Fruit fly (Drosophila melanogaster) whole organism, adult: Measurements from ENCODE around the gene RIOK2.

Source experiments
- CG11617 ChIP-seq: fragments of 200-800 bp; sonication (Bioruptor generic); optimal IDR thresholded peaks from 2 replicates; lab custom pipeline; 2017; ENCODE audit warnings: mild to moderate bottlenecking, missing biosample characterization, missing genetic modification reagents, missing genetic modification characterization
- CG12768 ChIP-seq: fragments of 200-800 bp; sonication (Bioruptor generic); optimal IDR thresholded peaks from 2 replicates; lab custom pipeline; 2017; ENCODE audit warnings: missing biosample characterization, missing genetic modification characterization, mild to moderate bottlenecking, moderate library complexity, missing genetic modification reagents
- CG14711 ChIP-seq: fragments of 200-800 bp; sonication (Bioruptor generic); optimal IDR thresholded peaks from 2 replicates; lab custom pipeline; 2018; ENCODE audit warnings: missing biosample characterization, mild to moderate bottlenecking, missing genetic modification characterization, moderate library complexity
- CG1620 ChIP-seq: fragments of 200-800 bp; sonication (Bioruptor generic); optimal IDR thresholded peaks from 2 replicates; lab custom pipeline; 2016; ENCODE audit warnings: missing biosample characterization, missing genetic modification characterization
- CG33017 ChIP-seq: fragments of 200-800 bp; sonication (Bioruptor generic); optimal IDR thresholded peaks from 2 replicates; lab custom pipeline; 2018; ENCODE audit warnings: missing biosample characterization, mild to moderate bottlenecking, missing genetic modification characterization, moderate library complexity
- CG5204 ChIP-seq: fragments of 200-800 bp; sonication (Bioruptor generic); optimal IDR thresholded peaks from 2 replicates; lab custom pipeline; 2016; ENCODE audit warnings: missing biosample characterization, missing genetic modification characterization
- CG7045 ChIP-seq: fragments of 200-800 bp; sonication (Bioruptor generic); optimal IDR thresholded peaks from 2 replicates; lab custom pipeline; 2017; ENCODE audit warnings: missing biosample characterization, mild to moderate bottlenecking, missing genetic modification characterization
- CG7101 ChIP-seq: fragments of 200-800 bp; sonication (Bioruptor generic); optimal IDR thresholded peaks from 2 replicates; lab custom pipeline; 2018; ENCODE audit warnings: missing biosample characterization, mild to moderate bottlenecking, missing genetic modification characterization, moderate library complexity
- Clk ChIP-seq: fragments of 200-800 bp; sonication (Bioruptor generic); optimal IDR thresholded peaks from 2 replicates; lab custom pipeline; 2017; ENCODE audit warnings: missing biosample characterization, missing genetic modification characterization
- Crg-1 ChIP-seq: fragments of 200-800 bp; sonication (Bioruptor generic); optimal IDR thresholded peaks from 2 replicates; lab custom pipeline; 2016; ENCODE audit warnings: missing biosample characterization, missing genetic modification characterization
- Hr96 ChIP-seq: fragments of 200-800 bp; sonication (Bioruptor generic); optimal IDR thresholded peaks from 2 replicates; lab custom pipeline; 2016; ENCODE audit warnings: missing biosample characterization, missing genetic modification characterization
- Mnt ChIP-seq: fragments of 200-800 bp; sonication (Bioruptor generic); optimal IDR thresholded peaks from 2 replicates; lab custom pipeline; 2016; ENCODE audit warnings: missing biosample characterization, mild to moderate bottlenecking, missing genetic modification characterization
- bab1 ChIP-seq: fragments of 200-800 bp; sonication (Bioruptor generic); optimal IDR thresholded peaks from 3 replicates; lab custom pipeline; 2019; ENCODE audit warnings: missing biosample characterization, mild to moderate bottlenecking, missing genetic modification characterization, moderate library complexity
- cic ChIP-seq: fragments of 200-800 bp; sonication (Bioruptor generic); optimal IDR thresholded peaks from 2 replicates; lab custom pipeline; 2017; ENCODE audit warnings: missing biosample characterization, mild to moderate bottlenecking, missing genetic modification characterization, moderate library complexity
- cnc ChIP-seq, 2 experiments: fragments of >200 bp; optimal IDR thresholded peaks; 2 replicates each; lab custom pipeline; 2017
- kay ChIP-seq: fragments of 200-800 bp; sonication (Bioruptor generic); peaks from one replicate; lab custom pipeline; 2016; ENCODE audit warnings: missing biosample characterization, missing genetic modification characterization, borderline replicate concordance
- ovo ChIP-seq: fragments of 200-800 bp; sonication (Bioruptor generic); optimal IDR thresholded peaks from 2 replicates; lab custom pipeline; 2016; ENCODE audit warnings: missing biosample characterization, missing genetic modification characterization
- pad ChIP-seq: fragments of 200-800 bp; sonication (Bioruptor generic); optimal IDR thresholded peaks from 3 replicates; lab custom pipeline; 2017; ENCODE audit warnings: missing biosample characterization, missing genetic modification characterization, mild to moderate bottlenecking, moderate library complexity, missing genetic modification reagents
- tj ChIP-seq: fragments of 200-800 bp; sonication (Bioruptor generic); optimal IDR thresholded peaks from 3 replicates; lab custom pipeline; 2017; ENCODE audit warnings: missing biosample characterization, mild to moderate bottlenecking, missing genetic modification characterization, moderate library complexity
- toe ChIP-seq: fragments of 200-800 bp; sonication (Bioruptor generic); optimal IDR thresholded peaks from 2 replicates; lab custom pipeline; 2016; ENCODE audit warnings: missing biosample characterization, missing genetic modification characterization

The RIOK2 gene

DNA sequence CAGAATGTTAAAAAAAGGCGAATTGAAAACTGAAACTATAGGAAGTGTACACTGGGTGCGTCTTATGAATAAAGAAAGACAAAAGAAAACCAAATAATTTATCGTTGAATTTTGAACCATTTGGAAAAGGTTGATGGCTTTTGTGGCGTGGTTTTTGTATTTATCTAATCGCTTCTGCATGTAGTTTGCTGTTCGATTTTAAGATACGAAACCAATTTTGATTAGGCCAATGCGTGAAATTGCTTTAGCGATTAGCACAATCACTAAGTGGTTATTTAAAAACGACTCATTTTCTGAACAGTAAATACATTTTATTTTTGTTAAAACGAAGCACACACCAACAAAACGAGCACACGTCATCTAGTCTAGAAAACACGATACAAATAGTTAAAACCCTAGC is 5.0 kb upstream of the RIOK2 start:
- TF ChIP-seq Hr96 (GFP tag; lab: Kevin White, UChicago) (no peak), cic (GFP tag; lab: Kevin White, UChicago) (peak; percentile 16), CG7101 (tag; lab: Kevin White, UChicago) (no peak), tj (GFP tag; lab: Kevin White, UChicago) (no peak)

DNA sequence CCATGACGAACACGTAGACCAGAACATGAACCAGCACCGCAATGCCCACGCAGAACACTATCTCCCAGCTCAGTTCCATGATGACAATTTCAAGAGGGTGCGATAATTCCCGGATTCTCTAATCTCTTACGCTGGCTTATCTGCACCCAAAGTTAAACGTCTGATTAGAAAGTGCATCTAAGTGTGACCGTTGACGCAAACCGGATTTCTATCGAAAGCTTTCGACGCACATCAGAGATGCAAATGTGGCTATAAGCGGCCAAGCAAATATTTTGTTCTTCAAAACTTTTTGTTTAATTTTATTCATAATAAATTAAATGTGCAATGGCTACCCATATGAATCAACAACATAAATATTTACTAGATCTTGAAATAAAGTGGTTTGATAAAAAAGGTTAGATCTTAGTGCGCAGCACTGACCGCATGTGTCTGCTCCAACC is 3.3 kb upstream of the RIOK2 start, which contains the start of the genes Kdsr and CG11858:
Kdsr (minus strand) TSS at position 177 of the 440 bp plus-strand sequence.
CG11858 (plus strand) TSS at position 420 of the 440 bp plus-strand sequence.
- TF ChIP-seq toe (GFP tag; lab: Kevin White, UChicago) (no peak), CG11617 (GFP tag; lab: Kevin White, UChicago) (peak; percentile 64), CG7101 (tag; lab: Kevin White, UChicago) (peak; percentile 81), CG33017 (peak; percentile 48), CG14711 (tag; lab: Kevin White, UChicago) (peak; percentile 74), CG1620 (GFP tag; lab: Kevin White, UChicago) (peak; percentile 58), CG12768 (GFP tag; lab: Kevin White, UChicago) (peak; percentile 66), Crg-1 (GFP tag; lab: Kevin White, UChicago) (peak; percentile 27), CG5204 (GFP tag; lab: Kevin White, UChicago) (no peak), Mnt (peak; percentile 83), CG7045 (GFP tag; lab: Kevin White, UChicago) (peak; percentile 42), bab1 (GFP tag; lab: Kevin White, UChicago) (peak; percentile 84), cic (GFP tag; lab: Kevin White, UChicago) (peak; percentile 75), cnc (optimal IDR thresholded peaks at IDR 0.05; lab: Kevin White, UChicago) (no peak), pad (GFP tag; lab: Kevin White, UChicago) (peak; percentile 44), kay (no peak), Clk (GFP tag; lab: Kevin White, UChicago) (peak; percentile 40), ovo (GFP tag; lab: Kevin White, UChicago) (peak; percentile 24), Hr96 (GFP tag; lab: Kevin White, UChicago) (no peak), tj (GFP tag; lab: Kevin White, UChicago) (peak; percentile 39)

- no peak for TF ChIP-seq pad (GFP tag; lab: Kevin White, UChicago)
- TF ChIP-seq tj (GFP tag; lab: Kevin White, UChicago): no peak
- TF ChIP-seq Mnt: no peak
- TF ChIP-seq bab1 (GFP tag; lab: Kevin White, UChicago): no peak
Observed at dm6 chr3R:25266751-25267150, 1.1 kb downstream of the RIOK2 start.

dm6 chr3R:25269909-25270308 is 4.3 kb downstream of the RIOK2 start, which contains the start of the genes CG11889 and CG11891:
Gene CG11889 (plus strand): TSS chr3R:25270209.
Gene CG11891 (plus strand): TSS chr3R:25270209.
- no peak for TF ChIP-seq CG7045 (GFP tag; lab: Kevin White, UChicago)
- TF ChIP-seq cnc (optimal IDR thresholded peaks at IDR 0.05; lab: Kevin White, UChicago): no peak
- TF ChIP-seq kay: no peak
- TF ChIP-seq toe (GFP tag; lab: Kevin White, UChicago): no peak
- no peak for TF ChIP-seq CG12768 (GFP tag; lab: Kevin White, UChicago)
- TF ChIP-seq CG1620 (GFP tag; lab: Kevin White, UChicago): no peak
- TF ChIP-seq CG5204 (GFP tag; lab: Kevin White, UChicago): no peak
- TF ChIP-seq CG14711 (tag; lab: Kevin White, UChicago): no peak
- no peak for TF ChIP-seq pad (GFP tag; lab: Kevin White, UChicago)
- no peak for TF ChIP-seq bab1 (GFP tag; lab: Kevin White, UChicago)
- no peak for TF ChIP-seq CG7101 (tag; lab: Kevin White, UChicago)
- TF ChIP-seq CG11617 (GFP tag; lab: Kevin White, UChicago): no peak
- TF ChIP-seq tj (GFP tag; lab: Kevin White, UChicago): no peak

dm6 chr3R:25273537-25273936 is 7.9 kb downstream of the RIOK2 start, which contains the start of gene CG11878:
Gene CG11878 (plus strand): TSS chr3R:25273837.
- TF ChIP-seq CG1620 (GFP tag; lab: Kevin White, UChicago) (no peak), kay (no peak), CG12768 (GFP tag; lab: Kevin White, UChicago) (no peak), CG7101 (tag; lab: Kevin White, UChicago) (no peak), CG5204 (GFP tag; lab: Kevin White, UChicago) (no peak), cic (GFP tag; lab: Kevin White, UChicago) (peak; percentile 0), ovo (GFP tag; lab: Kevin White, UChicago) (no peak)

DNA sequence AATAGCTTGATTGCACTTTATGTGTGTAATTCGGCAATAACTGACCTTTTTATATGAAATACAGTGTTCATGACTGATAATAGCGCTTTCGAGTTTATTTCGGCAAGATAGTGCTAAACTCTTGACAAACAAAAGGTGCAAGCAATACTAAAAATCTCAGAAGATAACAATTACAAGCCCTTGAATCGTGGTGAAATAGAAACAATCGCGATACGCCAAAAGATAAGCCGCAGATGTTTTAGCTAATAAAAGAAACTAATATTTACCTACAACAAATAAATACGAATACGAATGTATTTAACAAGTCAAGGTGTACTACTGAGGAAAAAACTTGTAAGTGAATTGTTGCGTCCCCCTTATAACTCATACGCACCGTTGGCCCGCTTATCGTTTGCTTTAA is 9.6 kb downstream of the RIOK2 start:
- TF ChIP-seq CG1620 (GFP tag; lab: Kevin White, UChicago) (no peak), tj (GFP tag; lab: Kevin White, UChicago) (no peak), CG14711 (tag; lab: Kevin White, UChicago) (peak; percentile 22), ovo (GFP tag; lab: Kevin White, UChicago) (peak; percentile 20), pad (GFP tag; lab: Kevin White, UChicago) (peak; percentile 44), CG5204 (GFP tag; lab: Kevin White, UChicago) (peak; percentile 34), CG33017 (peak; percentile 71), CG11617 (GFP tag; lab: Kevin White, UChicago) (peak; percentile 62), kay (peak; percentile 94), Clk (GFP tag; lab: Kevin White, UChicago) (no peak), CG7045 (GFP tag; lab: Kevin White, UChicago) (peak; percentile 80), Crg-1 (GFP tag; lab: Kevin White, UChicago) (peak; percentile 11), cic (GFP tag; lab: Kevin White, UChicago) (peak; percentile 97), bab1 (GFP tag; lab: Kevin White, UChicago) (no peak), Hr96 (GFP tag; lab: Kevin White, UChicago) (no peak), CG7101 (tag; lab: Kevin White, UChicago) (peak; percentile 65), Mnt (peak; percentile 19), toe (GFP tag; lab: Kevin White, UChicago) (no peak), CG12768 (GFP tag; lab: Kevin White, UChicago) (peak; percentile 58), cnc (optimal IDR thresholded peaks at IDR 0.05; lab: Kevin White, UChicago) (no peak)
